Worm (Caenorhabditis elegans): ENCODE measurements around the gene C27D6.12.
"Not testable (repeated sequence)": the region's sequence is repeated elsewhere in the genome, so short reads cannot be mapped to it uniquely, and the experiment has no call there.

DNA sequence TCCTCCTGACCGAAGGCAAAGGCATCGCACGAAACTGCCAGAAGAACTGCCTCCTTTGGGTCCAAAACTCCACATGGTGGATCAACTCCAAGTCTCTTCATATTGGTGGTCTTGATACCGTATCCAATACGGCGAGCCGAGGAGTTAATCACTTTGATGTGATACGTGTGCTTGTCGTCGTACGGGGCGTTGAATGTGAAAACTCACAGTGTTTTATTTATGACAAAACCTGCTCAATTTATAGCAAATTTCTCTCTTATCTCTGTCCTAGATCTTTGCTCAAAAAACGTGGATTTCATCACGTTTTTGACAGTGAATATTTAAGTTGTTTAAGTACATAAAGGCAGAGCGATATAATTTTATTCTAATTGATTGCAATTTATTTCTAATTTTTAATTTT, 19.0 kb downstream of the C27D6.12 start, which contains the start of gene F58A6.9:
- not testable (repeated sequence) for TF ChIP-seq lin-13 (GFP tag; optimal IDR thresholded peaks at IDR 0.05); zag-1 (tag; optimal IDR thresholded peaks at IDR 0.05); nhr-77 (tag; optimal IDR thresholded peaks at IDR 0.05); ama-1 (optimal IDR thresholded peaks at IDR 0.05); daf-12 (tag; optimal IDR thresholded peaks at IDR 0.05); F49E8.2 (tag; optimal IDR thresholded peaks at IDR 0.05; ENCODE audit: borderline replicate concordance); unc-62 (GFP tag; optimal IDR thresholded peaks at IDR 0.05 in 1 of 2); unc-62 (tag; optimal IDR thresholded peaks at IDR 0.05); nhr-111 (GFP tag; optimal IDR thresholded peaks at IDR 0.05); F44E2.7 (GFP tag; IDR thresholded peaks at IDR 0.05); Y105C5A.15 (GFP tag; IDR thresholded peaks at IDR 0.05); unc-130 (GFP tag; optimal IDR thresholded peaks at IDR 0.05); fkh-10 (GFP tag; optimal IDR thresholded peaks at IDR 0.05); egl-27 (tag; optimal IDR thresholded peaks at IDR 0.05); Y5F2A.4 (GFP tag; optimal IDR thresholded peaks at IDR 0.05)

Measured in whole organism, L4 larva.